Worm (Caenorhabditis elegans): ENCODE data around the gene lon-8.

ce11 chrV:17966747-17967146, 34.4 kb downstream of the lon-8 start, which contains the start of gene gck-3:
- TF ChIP-seq madf-2 (tag; optimal IDR thresholded peaks at IDR 0.05) (no peak), C38D4.7 (GFP tag; optimal IDR thresholded peaks at IDR 0.05) (no peak), nhr-11 (tag; optimal IDR thresholded peaks at IDR 0.05) (no peak), hlh-30 (tag; optimal IDR thresholded peaks at IDR 0.05; ENCODE audit: insufficient read depth) (no peak), ets-4 (tag; optimal IDR thresholded peaks at IDR 0.05) (no peak), unc-55 (GFP tag; optimal IDR thresholded peaks at IDR 0.05) (no peak), ztf-16 (tag; optimal IDR thresholded peaks at IDR 0.05) (no peak), pqm-1 (tag; optimal IDR thresholded peaks at IDR 0.05) (no peak), hlh-13 (GFP tag; optimal IDR thresholded peaks at IDR 0.05) (no peak), ttx-3 (tag; optimal IDR thresholded peaks at IDR 0.05) (no peak)

All from whole organism, late embryonic.